Fruit fly (Drosophila melanogaster) whole organism, embryonic: ENCODE results near the gene Tmtc4.

Source experiments
- Abd-B ChIP-seq: fragments of 200-800 bp; sonication (Bioruptor generic); optimal IDR thresholded peaks from 2 replicates; lab custom pipeline; 2018; ENCODE audit warnings: missing biosample characterization, mild to moderate bottlenecking, missing genetic modification characterization, moderate library complexity
- B-H1 ChIP-seq: fragments of 200-800 bp; sonication (Bioruptor generic); IDR thresholded peaks from 3 replicates; pipeline ENCODE4 v1.3.6; 2022; ENCODE audit warnings: missing biosample characterization, missing genetic modification characterization
- CG10267 ChIP-seq: fragments of 200-800 bp; sonication (Bioruptor generic); optimal IDR thresholded peaks from 2 replicates; lab custom pipeline; 2018; ENCODE audit warnings: missing biosample characterization, mild to moderate bottlenecking, missing genetic modification characterization, moderate library complexity
- CG11247 ChIP-seq: fragments of 200-800 bp; sonication (Bioruptor generic); IDR thresholded peaks from 2 replicates; pipeline ENCODE4 v1.3.6; 2022; ENCODE audit warnings: missing biosample characterization, missing genetic modification characterization
- CG11723 ChIP-seq: fragments of 200-800 bp; sonication (Bioruptor generic); optimal IDR thresholded peaks from 2 replicates; lab custom pipeline; 2017; ENCODE audit warnings: missing biosample characterization, mild to moderate bottlenecking, missing genetic modification characterization
- CG12155 ChIP-seq: fragments of 200-800 bp; sonication (Bioruptor generic); optimal IDR thresholded peaks from 3 replicates; lab custom pipeline; 2016; ENCODE audit warnings: missing biosample characterization, missing genetic modification characterization
- CG12942 ChIP-seq: fragments of 200-800 bp; sonication (Bioruptor generic); optimal IDR thresholded peaks from 3 replicates; lab custom pipeline; 2016; ENCODE audit warnings: missing biosample characterization, missing genetic modification characterization
- CG13424 ChIP-seq: fragments of 200-800 bp; sonication (Bioruptor generic); optimal IDR thresholded peaks from 2 replicates; lab custom pipeline; 2019; ENCODE audit warnings: missing biosample characterization, mild to moderate bottlenecking, missing genetic modification characterization, moderate library complexity
- CG14860 ChIP-seq: fragments of 200-800 bp; sonication (Bioruptor generic); IDR thresholded peaks from 3 replicates; pipeline ENCODE4 v1.3.6; 2022; ENCODE audit warnings: missing biosample characterization, missing genetic modification characterization; ENCODE audit not compliant: partially characterized antibody
- CG17829 ChIP-seq: fragments of 200-800 bp; optimal IDR thresholded peaks from 2 replicates; lab custom pipeline; 2019; ENCODE audit warnings: missing biosample characterization, mild to moderate bottlenecking, missing genetic modification characterization, moderate library complexity
- CG18262 ChIP-seq: fragments of 200-800 bp; optimal IDR thresholded peaks from 3 replicates; lab custom pipeline; 2019; ENCODE audit warnings: missing biosample characterization, mild to moderate bottlenecking, missing genetic modification characterization, moderate library complexity
- CG2129 ChIP-seq: fragments of 200-800 bp; sonication (Bioruptor generic); IDR thresholded peaks from 2 replicates; pipeline ENCODE4 v1.3.6; 2022; ENCODE audit warnings: missing biosample characterization, missing genetic modification characterization; ENCODE audit not compliant: partially characterized antibody
- CG30020 ChIP-seq: fragments of 200-800 bp; optimal IDR thresholded peaks from 2 replicates; lab custom pipeline; 2019; ENCODE audit warnings: missing biosample characterization, mild to moderate bottlenecking, missing genetic modification characterization, moderate library complexity
- CG30403 ChIP-seq: fragments of 200-800 bp; sonication (Bioruptor generic); optimal IDR thresholded peaks from 3 replicates; lab custom pipeline; 2016; ENCODE audit warnings: missing biosample characterization, missing genetic modification characterization
- CG4820 ChIP-seq: fragments of 200-800 bp; sonication (Bioruptor generic); optimal IDR thresholded peaks from 3 replicates; lab custom pipeline; 2016; ENCODE audit warnings: missing biosample characterization, missing genetic modification characterization
- CG6175 ChIP-seq: fragments of 200-800 bp; sonication (Bioruptor generic); IDR thresholded peaks from 3 replicates; pipeline ENCODE4 v1.3.6; 2022; ENCODE audit warnings: missing biosample characterization, missing genetic modification characterization
- CG6689 ChIP-seq: fragments of 200-800 bp; sonication (Bioruptor generic); IDR thresholded peaks from 2 replicates; pipeline ENCODE4 v1.3.6; 2022; ENCODE audit warnings: missing biosample characterization, missing genetic modification characterization
- CG7745 ChIP-seq: fragments of 200-800 bp; sonication (Bioruptor generic); optimal IDR thresholded peaks from 2 replicates; lab custom pipeline; 2018; ENCODE audit warnings: missing biosample characterization, mild to moderate bottlenecking, missing genetic modification characterization, moderate library complexity
- CG7928 ChIP-seq: fragments of 200-800 bp; sonication (Bioruptor generic); optimal IDR thresholded peaks from 2 replicates; lab custom pipeline; 2017; ENCODE audit warnings: missing biosample characterization, mild to moderate bottlenecking, missing genetic modification characterization
- CG9437 ChIP-seq: fragments of 200-800 bp; sonication (Bioruptor generic); optimal IDR thresholded peaks from 2 replicates; lab custom pipeline; 2018; ENCODE audit warnings: missing biosample characterization, mild to moderate bottlenecking, missing genetic modification characterization
- CG9876 ChIP-seq: fragments of 200-800 bp; sonication (Bioruptor generic); optimal IDR thresholded peaks from 2 replicates; lab custom pipeline; 2016; ENCODE audit warnings: missing biosample characterization, missing genetic modification characterization
- D19A ChIP-seq: fragments of 200-800 bp; optimal IDR thresholded peaks from 3 replicates; lab custom pipeline; 2019; ENCODE audit warnings: missing biosample characterization, mild to moderate bottlenecking, missing genetic modification characterization, moderate library complexity
- D19B ChIP-seq: fragments of 200-800 bp; sonication (Bioruptor generic); optimal IDR thresholded peaks from 2 replicates; lab custom pipeline; 2017; ENCODE audit warnings: missing biosample characterization, mild to moderate bottlenecking, missing genetic modification characterization
- Dad ChIP-seq: fragments of 200-800 bp; sonication (Bioruptor generic); optimal IDR thresholded peaks from 3 replicates; lab custom pipeline; 2016; ENCODE audit warnings: missing biosample characterization, missing genetic modification characterization
- Dbx ChIP-seq: fragments of 200-800 bp; sonication (Bioruptor generic); IDR thresholded peaks from 3 replicates; pipeline ENCODE4 v1.3.6; 2022; ENCODE audit warnings: missing biosample characterization, missing genetic modification characterization
- Dip3 ChIP-seq: fragments of 200-800 bp; sonication (Bioruptor generic); optimal IDR thresholded peaks from 3 replicates; lab custom pipeline; 2016; ENCODE audit warnings: missing biosample characterization, missing genetic modification characterization
- Dll ChIP-seq: fragments of 200-800 bp; sonication (Bioruptor generic); IDR thresholded peaks from 4 replicates; pipeline ENCODE4 v1.3.6; 2022; ENCODE audit warnings: missing biosample characterization, missing genetic modification characterization; ENCODE audit not compliant: partially characterized antibody
- Drgx ChIP-seq: fragments of 200-800 bp; sonication (Bioruptor generic); IDR thresholded peaks from 2 replicates; pipeline ENCODE4 v1.3.6; 2022; ENCODE audit warnings: missing biosample characterization, missing genetic modification characterization
- Ets97D ChIP-seq: fragments of 200-800 bp; sonication (Bioruptor generic); optimal IDR thresholded peaks from 3 replicates; lab custom pipeline; 2016; ENCODE audit warnings: missing biosample characterization, missing genetic modification characterization
- Hmr ChIP-seq: fragments of 200-800 bp; sonication (Bioruptor generic); optimal IDR thresholded peaks from 3 replicates; lab custom pipeline; 2017; ENCODE audit warnings: mild to moderate bottlenecking, missing biosample characterization, missing genetic modification reagents, missing genetic modification characterization
- Hr51 ChIP-seq, 2 experiments: fragments of 200-800 bp; sonication (Bioruptor generic); optimal IDR thresholded peaks; 2 replicates in 1 of 2; 3 replicates in 1 of 2; lab custom pipeline; 2016 to 2018; ENCODE audit warnings: missing biosample characterization in 2 of 2, missing genetic modification characterization in 2 of 2, mild to moderate bottlenecking in 1 of 2, moderate library complexity in 1 of 2
- MBD-R2 ChIP-seq: fragments of 200-800 bp; sonication (Bioruptor generic); IDR thresholded peaks from 2 replicates; pipeline ENCODE4 v1.3.6; 2022; ENCODE audit warnings: missing biosample characterization, missing genetic modification characterization
- NC2α ChIP-seq: fragments of 200-800 bp; sonication (Bioruptor generic); optimal IDR thresholded peaks from 2 replicates; lab custom pipeline; 2016; ENCODE audit warnings: missing biosample characterization, missing genetic modification characterization
- Sry-δ ChIP-seq: fragments of 200-800 bp; sonication (Bioruptor generic); optimal IDR thresholded peaks from 2 replicates; lab custom pipeline; 2016; ENCODE audit warnings: missing biosample characterization, missing genetic modification characterization
- Xbp1 ChIP-seq: fragments of 200-800 bp; sonication (Bioruptor generic); optimal IDR thresholded peaks from 3 replicates; lab custom pipeline; 2016; ENCODE audit warnings: missing biosample characterization, mild to moderate bottlenecking, missing genetic modification characterization
- Xrp1 ChIP-seq: fragments of 200-800 bp; sonication (Bioruptor generic); IDR thresholded peaks from 2 replicates; pipeline ENCODE4 v1.3.6; 2022; ENCODE audit warnings: missing biosample characterization, missing genetic modification characterization
- aop ChIP-seq: fragments of 200-800 bp; sonication (Bioruptor generic); IDR thresholded peaks from 2 replicates; pipeline ENCODE4 v1.3.6; 2022; ENCODE audit warnings: missing biosample characterization, missing genetic modification characterization
- ato ChIP-seq: fragments of 200-800 bp; sonication (Bioruptor generic); IDR thresholded peaks from 2 replicates; pipeline ENCODE4 v1.3.6; 2022; ENCODE audit warnings: missing biosample characterization, missing genetic modification characterization; ENCODE audit not compliant: partially characterized antibody
- dimm ChIP-seq: fragments of 200-800 bp; sonication (Bioruptor generic); IDR thresholded peaks from 2 replicates; pipeline ENCODE4 v1.3.6; 2022; ENCODE audit warnings: missing biosample characterization, missing genetic modification characterization
- en ChIP-seq: fragments of 200-800 bp; sonication (Bioruptor generic); optimal IDR thresholded peaks from 2 replicates; lab custom pipeline; 2016; ENCODE audit warnings: missing biosample characterization, missing genetic modification characterization
- grau ChIP-seq: fragments of 200-800 bp; optimal IDR thresholded peaks from 3 replicates; lab custom pipeline; 2019; ENCODE audit warnings: missing biosample characterization, mild to moderate bottlenecking, missing genetic modification characterization, moderate library complexity
- klu ChIP-seq: fragments of 200-800 bp; sonication (Bioruptor generic); IDR thresholded peaks from 2 replicates; pipeline ENCODE4 v1.3.6; 2022; ENCODE audit warnings: missing biosample characterization, missing genetic modification characterization
- lmd ChIP-seq: fragments of 200-800 bp; sonication (Bioruptor generic); IDR thresholded peaks from 2 replicates; pipeline ENCODE4 v1.3.6; 2022; ENCODE audit warnings: missing biosample characterization, missing genetic modification characterization
- luna ChIP-seq: fragments of 200-800 bp; sonication (Bioruptor generic); optimal IDR thresholded peaks from 2 replicates; lab custom pipeline; 2016; ENCODE audit warnings: missing biosample characterization, missing genetic modification characterization
- nerfin-1 ChIP-seq: fragments of 200-800 bp; sonication (Bioruptor generic); optimal IDR thresholded peaks from 3 replicates; lab custom pipeline; 2019; ENCODE audit warnings: missing biosample characterization, mild to moderate bottlenecking, missing genetic modification characterization, moderate library complexity
- pb ChIP-seq: fragments of 200-800 bp; sonication (Bioruptor generic); optimal IDR thresholded peaks from 3 replicates; lab custom pipeline; 2016; ENCODE audit warnings: missing biosample characterization, missing genetic modification characterization
- pita ChIP-seq: fragments of 200-800 bp; sonication (Bioruptor generic); optimal IDR thresholded peaks from 2 replicates; lab custom pipeline; 2017; ENCODE audit warnings: missing biosample characterization, mild to moderate bottlenecking, missing genetic modification characterization
- row ChIP-seq: fragments of 200-800 bp; sonication (Bioruptor generic); IDR thresholded peaks from 3 replicates; pipeline ENCODE4 v1.3.6; 2022; ENCODE audit warnings: missing biosample characterization, missing genetic modification characterization
- sc ChIP-seq, 3 experiments: fragments of >200 bp in 2 of 3; fragments of 200-800 bp in 1 of 3; sonication (Bioruptor generic) in 1 of 3; optimal IDR thresholded peaks; 2 replicates in 2 of 3; 3 replicates in 1 of 3; lab custom pipeline; 2017; ENCODE audit warnings: mild to moderate bottlenecking in 1 of 3, missing biosample characterization in 1 of 3, missing genetic modification characterization in 1 of 3, missing genetic modification reagents in 1 of 3
- trh ChIP-seq: fragments of 200-800 bp; sonication (Bioruptor generic); optimal IDR thresholded peaks from 2 replicates; lab custom pipeline; 2016; ENCODE audit warnings: missing biosample characterization, missing genetic modification characterization
- zfh2 ChIP-seq: fragments of 200-800 bp; sonication (Bioruptor generic); optimal IDR thresholded peaks from 2 replicates; lab custom pipeline; 2016; ENCODE audit warnings: missing biosample characterization, missing genetic modification characterization

The Tmtc4 gene

DNA sequence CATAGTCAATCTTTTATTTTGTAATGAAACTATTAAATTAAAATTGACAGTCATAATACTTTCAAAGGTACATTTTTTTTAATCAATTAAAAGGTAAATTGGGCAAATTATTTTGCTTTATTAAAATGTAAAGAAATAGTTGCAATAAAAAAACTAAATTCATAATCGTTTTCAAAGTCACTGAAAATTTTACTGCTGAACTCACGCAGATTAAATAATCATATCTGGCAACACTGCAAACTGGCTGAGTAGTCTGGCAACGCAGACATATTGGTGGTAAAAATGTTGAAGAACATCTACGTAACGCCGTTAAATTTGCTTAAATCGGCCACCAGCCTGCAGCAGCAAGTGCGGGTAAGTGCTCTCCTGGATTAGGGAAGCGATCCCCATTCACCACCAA, 20.6 kb upstream of the Tmtc4 start, which contains the start of gene mRpL9 (continued):
- TF ChIP-seq Dad (GFP tag; lab: Kevin White, UChicago) (no peak), CG30020 (tag; lab: Kevin White, UChicago) (peak; percentile 31), Dip3 (no peak), NC2α (GFP tag; lab: Kevin White, UChicago) (no peak), zfh2 (GFP tag; lab: Kevin White, UChicago) (peak; percentile 56), CG18262 (tag; lab: Kevin White, UChicago) (no peak), ato (GFP tag; lab: Robert Waterston, UW) (no peak), row (GFP tag; lab: Robert Waterston, UW) (peak; percentile 72), CG9876 (GFP tag; lab: Kevin White, UChicago) (no peak), CG11247 (no peak), trh (GFP tag; lab: Kevin White, UChicago) (no peak), luna (GFP tag; lab: Kevin White, UChicago) (no peak), CG2129 (GFP tag; lab: Robert Waterston, UW) (no peak), B-H1 (no peak), dimm (no peak), CG30403 (peak; percentile 43), CG9437 (GFP tag; lab: Kevin White, UChicago) (peak; percentile 90), CG6689 (no peak), Dll (GFP tag; lab: Robert Waterston, UW) (peak; percentile 49; the same call in 2 of the 4 replicates), D19A (tag; lab: Kevin White, UChicago) (no peak), Xrp1 (GFP tag; lab: Robert Waterston, UW) (no peak), CG4820 (GFP tag; lab: Kevin White, UChicago) (no peak), CG12942 (GFP tag; lab: Kevin White, UChicago) (no peak), CG10267 (tag; lab: Kevin White, UChicago) (peak; percentile 47), pita (GFP tag; lab: Kevin White, UChicago) (no peak), Dbx (GFP tag; lab: Robert Waterston, UW) (no peak), grau (tag; lab: Kevin White, UChicago) (peak; percentile 39), Ets97D (peak; percentile 44), Hmr (GFP tag; lab: Kevin White, UChicago) (no peak), CG7745 (tag; lab: Kevin White, UChicago) (no peak), CG6175 (GFP tag; lab: Robert Waterston, UW) (no peak), CG7928 (GFP tag; lab: Kevin White, UChicago) (no peak), Sry-δ (peak; percentile 71), pb (GFP tag; lab: Kevin White, UChicago) (no peak), CG17829 (tag; lab: Kevin White, UChicago) (peak; percentile 32), sc (optimal IDR thresholded peaks at IDR 0.05; lab: Kevin White, UChicago) (no peak), sc (GFP tag; optimal IDR thresholded peaks at IDR 0.05; lab: Kevin White, UChicago) (no peak), CG11723 (no peak), MBD-R2 (GFP tag; lab: Robert Waterston, UW) (peak; percentile 86), nerfin-1 (tag; lab: Kevin White, UChicago) (peak; percentile 20), Abd-B (peak; percentile 91), CG14860 (GFP tag; lab: Robert Waterston, UW) (no peak), Drgx (GFP tag; lab: Robert Waterston, UW) (no peak), klu (GFP tag; lab: Robert Waterston, UW) (no peak), CG12155 (peak; percentile 65), Xbp1 (GFP tag; lab: Kevin White, UChicago) (no peak), en (GFP tag; lab: Kevin White, UChicago) (no peak), D19B (GFP tag; lab: Kevin White, UChicago) (no peak), lmd (GFP tag; lab: Robert Waterston, UW) (peak; percentile 24; the same call in 1 of the 2 replicates), Hr51 (GFP tag; optimal IDR thresholded peaks at IDR 0.05; lab: Kevin White, UChicago) (no peak), CG13424 (tag; lab: Kevin White, UChicago) (peak; percentile 22), aop (no peak)
